Worm (Caenorhabditis elegans) whole organism, young adult: ENCODE results near the gene C31C9.7.
A peak's percentile ranks its signal among the peaks of the same experiment; 100 is the strongest.

Experiments
- F23B12.7 ChIP-seq: sonication (generic microtip); optimal IDR thresholded peaks from 2 replicates; lab custom pipeline; 2017; ENCODE audit warnings: missing genetic modification characterization, mild to moderate bottlenecking, missing compliant biosample characterization, antibody characterized with exemption, moderate library complexity; ENCODE audit not compliant: insufficient read depth
- F57A8.1 ChIP-seq: fragments of 200-800 bp; sonication (Bioruptor generic); optimal IDR thresholded peaks from 2 replicates; lab custom pipeline; 2018; ENCODE audit warnings: mild to moderate bottlenecking, missing genetic modification characterization, moderate library complexity, missing compliant biosample characterization
- K11D2.4 ChIP-seq: fragments of 200-800 bp; sonication (Bioruptor generic); IDR thresholded peaks from 2 replicates; pipeline ENCODE4 v1.3.6; 2022; ENCODE audit warnings: missing genetic modification reagents, missing genetic modification characterization, missing compliant biosample characterization
- K12H6.12 ChIP-seq: fragments of 200-800 bp; sonication (Bioruptor generic); optimal IDR thresholded peaks from 2 replicates; lab custom pipeline; 2018; ENCODE audit warnings: mild to moderate bottlenecking, missing genetic modification characterization, missing compliant biosample characterization
- Y53G8AR.9 ChIP-seq: fragments of 200-800 bp; sonication (Bioruptor generic); conservative IDR thresholded peaks from 2 replicates; pipeline ENCODE4 v1.3.6; 2022; ENCODE audit warnings: missing genetic modification reagents, missing genetic modification characterization, missing compliant biosample characterization
- Y56A3A.18 ChIP-seq: fragments of 200-800 bp; sonication (Bioruptor generic); IDR thresholded peaks from 2 replicates; pipeline ENCODE4 v1.3.6; 2022; ENCODE audit warnings: missing genetic modification reagents, missing genetic modification characterization, missing compliant biosample characterization
- Y79H2A.3 ChIP-seq: fragments of 200-800 bp; sonication (Bioruptor generic); conservative IDR thresholded peaks from 2 replicates; pipeline ENCODE4 v1.3.6; 2022; ENCODE audit warnings: missing genetic modification reagents, missing genetic modification characterization, missing compliant biosample characterization
- ZK185.1 ChIP-seq: sonication (generic microtip); optimal IDR thresholded peaks from 2 replicates; lab custom pipeline; 2016; ENCODE audit warnings: mild to moderate bottlenecking, missing genetic modification characterization, missing compliant biosample characterization; ENCODE audit not compliant: poor library complexity, severe bottlenecking
- aptf-3 ChIP-seq: fragments of 200-800 bp; sonication (Bioruptor generic); IDR thresholded peaks from 2 replicates; pipeline ENCODE4 v1.3.6; 2022; ENCODE audit warnings: missing genetic modification characterization, missing compliant biosample characterization
- attf-5 ChIP-seq: fragments of 200-800 bp; sonication (Bioruptor generic); optimal IDR thresholded peaks from 2 replicates; lab custom pipeline; 2018; ENCODE audit warnings: mild to moderate bottlenecking, missing genetic modification characterization, missing compliant biosample characterization
- cebp-1 ChIP-seq, 2 experiments: fragments of 200-800 bp in 1 of 2; sonication (Bioruptor generic) in 1 of 2; sonication (generic microtip) in 1 of 2; IDR thresholded peaks in 1 of 2; optimal IDR thresholded peaks in 1 of 2; 2 replicates each; pipeline versions ENCODE4 v1.3.6 to Lab custom; 2017 to 2022; ENCODE audit warnings: missing compliant biosample characterization in 2 of 2, missing genetic modification characterization in 2 of 2, mild to moderate bottlenecking in 1 of 2, missing genetic modification reagents in 1 of 2, moderate library complexity in 1 of 2
- cebp-2 ChIP-seq: fragments of 200-800 bp; sonication (Bioruptor generic); IDR thresholded peaks from 2 replicates; pipeline ENCODE4 v1.3.6; 2022; ENCODE audit warnings: missing genetic modification characterization, missing compliant biosample characterization
- egrh-3 ChIP-seq: fragments of 200-800 bp; sonication (Bioruptor generic); IDR thresholded peaks from 2 replicates; pipeline ENCODE4 v1.3.6; 2022; ENCODE audit warnings: missing genetic modification reagents, missing genetic modification characterization, missing compliant biosample characterization
- ekl-4 ChIP-seq: fragments of 200-800 bp; sonication (Bioruptor generic); IDR thresholded peaks from 2 replicates; pipeline ENCODE4 v1.3.6; 2022; ENCODE audit warnings: missing genetic modification reagents, missing genetic modification characterization, missing compliant biosample characterization
- ets-4 ChIP-seq: fragments of 200-800 bp; sonication (Bioruptor generic); optimal IDR thresholded peaks from 2 replicates; lab custom pipeline; 2018; ENCODE audit warnings: mild to moderate bottlenecking, missing genetic modification characterization, missing compliant biosample characterization
- hlh-12 ChIP-seq: sonication (generic microtip); optimal IDR thresholded peaks from 2 replicates; lab custom pipeline; 2016; ENCODE audit warnings: missing genetic modification characterization, missing compliant biosample characterization
- hmg-1.2 ChIP-seq: fragments of 200-800 bp; sonication (Bioruptor generic); IDR thresholded peaks from 2 replicates; pipeline ENCODE4 v1.3.6; 2022; ENCODE audit warnings: missing genetic modification reagents, missing genetic modification characterization, missing compliant biosample characterization
- hsf-1 ChIP-seq: fragments of 200-800 bp; sonication (Bioruptor generic); IDR thresholded peaks from 2 replicates; pipeline ENCODE4 v1.3.6; 2022; ENCODE audit warnings: missing genetic modification reagents, missing genetic modification characterization, missing compliant biosample characterization
- lin-26 ChIP-seq: fragments of 200-800 bp; sonication (Bioruptor generic); IDR thresholded peaks from 2 replicates; pipeline ENCODE4 v1.3.6; 2022; ENCODE audit warnings: missing genetic modification reagents, missing genetic modification characterization, missing compliant biosample characterization
- lin-40 ChIP-seq: sonication (generic microtip); optimal IDR thresholded peaks from 2 replicates; lab custom pipeline; 2016; ENCODE audit warnings: missing genetic modification characterization, mild to moderate bottlenecking, missing compliant biosample characterization, missing genotype, missing genetic modification reagents
- madf-6 ChIP-seq: fragments of 200-800 bp; sonication (Bioruptor generic); IDR thresholded peaks from 2 replicates; pipeline ENCODE4 v1.3.6; 2022; ENCODE audit warnings: missing genetic modification reagents, missing genetic modification characterization, missing compliant biosample characterization
- mcd-1 ChIP-seq: fragments of 200-800 bp; sonication (Bioruptor generic); IDR thresholded peaks from 2 replicates; pipeline ENCODE4 v1.3.6; 2022; ENCODE audit warnings: missing genetic modification reagents, missing genetic modification characterization, missing compliant biosample characterization
- nhr-120 ChIP-seq: fragments of 200-800 bp; sonication (Bioruptor generic); IDR thresholded peaks from 2 replicates; pipeline ENCODE4 v1.3.6; 2022; ENCODE audit warnings: missing genetic modification characterization, missing compliant biosample characterization
- nhr-80 ChIP-seq: sonication (generic microtip); optimal IDR thresholded peaks from 2 replicates; lab custom pipeline; 2016; ENCODE audit warnings: missing genetic modification characterization, missing compliant biosample characterization
- pbrm-1 ChIP-seq: fragments of 200-800 bp; sonication (Bioruptor generic); IDR thresholded peaks from 2 replicates; pipeline ENCODE4 v1.3.6; 2022; ENCODE audit warnings: missing genetic modification reagents, missing genetic modification characterization, missing compliant biosample characterization
- tbp1 ChIP-seq: fragments of 200-800 bp; sonication (Bioruptor generic); optimal IDR thresholded peaks from 2 replicates; lab custom pipeline; 2018; ENCODE audit warnings: mild to moderate bottlenecking, missing genetic modification characterization, missing compliant biosample characterization
- tbx-9 ChIP-seq: sonication (generic microtip); optimal IDR thresholded peaks from 2 replicates; lab custom pipeline; 2016; ENCODE audit warnings: borderline replicate concordance, missing genetic modification characterization, inconsistent platforms, missing compliant biosample characterization
- zfh-2 ChIP-seq: fragments of 200-800 bp; sonication (Bioruptor generic); conservative IDR thresholded peaks from 2 replicates; pipeline ENCODE4 v1.3.6; 2022; ENCODE audit warnings: missing genetic modification reagents, missing genetic modification characterization, missing compliant biosample characterization
- ztf-22 ChIP-seq: fragments of 200-800 bp; sonication (Bioruptor generic); optimal IDR thresholded peaks from 2 replicates; lab custom pipeline; 2018; ENCODE audit warnings: mild to moderate bottlenecking, missing genetic modification characterization, moderate library complexity, missing compliant biosample characterization
- ztf-26 ChIP-seq: sonication (generic microtip); optimal IDR thresholded peaks from 2 replicates; lab custom pipeline; 2017; ENCODE audit warnings: missing genetic modification characterization, missing compliant biosample characterization
- ztf-3 ChIP-seq: fragments of 200-800 bp; sonication (Bioruptor generic); optimal IDR thresholded peaks from 2 replicates; lab custom pipeline; 2018; ENCODE audit warnings: mild to moderate bottlenecking, missing genetic modification characterization, missing compliant biosample characterization

The C31C9.7 gene

ce11 chrII:13636596-13636995 is 32.3 kb upstream of the C31C9.7 start:
- no peak for TF ChIP-seq ztf-3 (GFP tag; lab: Kevin White, UChicago)
- TF ChIP-seq F23B12.7 (tag; lab: Kevin White, UChicago) = no peak
- no peak for TF ChIP-seq ekl-4 (GFP tag; lab: Robert Waterston, UW)
- TF ChIP-seq lin-40 (tag; lab: Kevin White, UChicago) = no peak
- no peak for TF ChIP-seq ets-4 (GFP tag; lab: Kevin White, UChicago)
- 0 out of 2 replicates have a peak, but pooled peaks have one; percentile 38 for TF ChIP-seq Y56A3A.18
- TF ChIP-seq K11D2.4 (GFP tag; lab: Robert Waterston, UW) = 0 out of 2 replicates have a peak, but pooled peaks have one; percentile 11
- TF ChIP-seq pbrm-1 (GFP tag; lab: Robert Waterston, UW) = no peak
- no peak for TF ChIP-seq cebp-2
- TF ChIP-seq zfh-2 (GFP tag; lab: Robert Waterston, UW) = no peak
- no peak for TF ChIP-seq hlh-12 (tag; lab: Kevin White, UChicago)
- no peak for TF ChIP-seq ztf-22 (GFP tag; lab: Kevin White, UChicago)
- TF ChIP-seq cebp-1 (GFP tag; IDR thresholded peaks at IDR 0.05; lab: Robert Waterston, UW) = no peak
- TF ChIP-seq cebp-1 (tag; optimal IDR thresholded peaks at IDR 0.05; lab: Kevin White, UChicago) = no peak
- TF ChIP-seq hsf-1 (GFP tag; lab: Robert Waterston, UW) = no peak
- peak; percentile 67 for TF ChIP-seq Y53G8AR.9 (GFP tag; lab: Robert Waterston, UW)
- no peak for TF ChIP-seq K12H6.12

- peak; percentile 50; the same call in 1 of the 2 replicates for TF ChIP-seq zfh-2 (GFP tag; lab: Robert Waterston, UW)
- TF ChIP-seq Y56A3A.18 = no peak
- peak; percentile 36; the same call in 1 of the 2 replicates for TF ChIP-seq egrh-3 (GFP tag; lab: Robert Waterston, UW)
Measured at ce11 chrII:13637464-13637863, 31.4 kb upstream of the C31C9.7 start.

- peak; percentile 40; the same call in 1 of the 2 replicates for TF ChIP-seq zfh-2 (GFP tag; lab: Robert Waterston, UW)
- 0 out of 2 replicates have a peak, but pooled peaks have one; percentile 5 for TF ChIP-seq mcd-1 (GFP tag; lab: Robert Waterston, UW)
- TF ChIP-seq ZK185.1 (tag; lab: Kevin White, UChicago) = no peak
- peak; percentile 23 for TF ChIP-seq F57A8.1 (GFP tag; lab: Kevin White, UChicago)
- TF ChIP-seq madf-6 (GFP tag; lab: Robert Waterston, UW) = no peak
- 0 out of 2 replicates have a peak, but pooled peaks have one; percentile 15 for TF ChIP-seq lin-26 (GFP tag; lab: Robert Waterston, UW)
- TF ChIP-seq nhr-120 (GFP tag; lab: Robert Waterston, UW) = no peak
Measured at ce11 chrII:13637941-13638489, 30.9 kb upstream of the C31C9.7 start, which contains the start of gene phdh-1. TSS of gene phdh-1 (minus strand) at chrII:13638480.

ce11 chrII:13638576-13638975 is 30.3 kb upstream of the C31C9.7 start:
- peak; percentile 5 for TF ChIP-seq ZK185.1 (tag; lab: Kevin White, UChicago)
- no peak for TF ChIP-seq Y79H2A.3
- TF ChIP-seq K12H6.12 = no peak
- peak; percentile 29 for TF ChIP-seq lin-40 (tag; lab: Kevin White, UChicago)
- peak; percentile 62 for TF ChIP-seq nhr-80

ce11 chrII:13640210-13640609 is 28.7 kb upstream of the C31C9.7 start:
- TF ChIP-seq tbp1 (GFP tag; lab: Kevin White, UChicago) = no peak
- peak; percentile 19 for TF ChIP-seq attf-5 (GFP tag; lab: Kevin White, UChicago)

- TF ChIP-seq cebp-1 (GFP tag; IDR thresholded peaks at IDR 0.05; lab: Robert Waterston, UW) = no peak
- no peak for TF ChIP-seq cebp-1 (tag; optimal IDR thresholded peaks at IDR 0.05; lab: Kevin White, UChicago)
- TF ChIP-seq hmg-1.2 (GFP tag; lab: Robert Waterston, UW) = peak; percentile 58; the same call in 1 of the 2 replicates
- no peak for TF ChIP-seq ztf-26 (tag; lab: Kevin White, UChicago)
- TF ChIP-seq aptf-3 = no peak
- no peak for TF ChIP-seq tbx-9 (tag; lab: Kevin White, UChicago)
Measured at ce11 chrII:13641311-13641710, 27.6 kb upstream of the C31C9.7 start, which contains the start of gene fbxa-167. TSS of gene fbxa-167 (plus strand) at chrII:13641489.
